Worm (Caenorhabditis elegans) whole organism, young adult: ENCODE data around the gene Y43F8B.29.

ENCODE experiments used
- B0019.2 ChIP-seq: fragments of 200-800 bp; sonication (Bioruptor generic); conservative IDR thresholded peaks from 2 replicates; pipeline ENCODE4 v1.3.6; 2022; ENCODE audit warnings: missing genetic modification reagents, missing genetic modification characterization, missing compliant biosample characterization
- F37B4.10 ChIP-seq: fragments of 200-800 bp; sonication (Bioruptor generic); IDR thresholded peaks from 2 replicates; pipeline ENCODE4 v1.3.6; 2022; ENCODE audit warnings: missing genetic modification characterization, missing compliant biosample characterization
- akir-1 ChIP-seq: fragments of 200-800 bp; sonication (Bioruptor generic); optimal IDR thresholded peaks from 2 replicates; lab custom pipeline; 2018; ENCODE audit warnings: mild to moderate bottlenecking, missing genetic modification characterization, moderate library complexity, missing compliant biosample characterization
- cebp-1 ChIP-seq, 2 experiments: fragments of 200-800 bp in 1 of 2; sonication (Bioruptor generic) in 1 of 2; sonication (generic microtip) in 1 of 2; IDR thresholded peaks in 1 of 2; optimal IDR thresholded peaks in 1 of 2; 2 replicates each; pipeline versions ENCODE4 v1.3.6 to Lab custom; 2017 to 2022; ENCODE audit warnings: missing compliant biosample characterization in 2 of 2, missing genetic modification characterization in 2 of 2, mild to moderate bottlenecking in 1 of 2, missing genetic modification reagents in 1 of 2, moderate library complexity in 1 of 2
- cebp-2 ChIP-seq: fragments of 200-800 bp; sonication (Bioruptor generic); IDR thresholded peaks from 2 replicates; pipeline ENCODE4 v1.3.6; 2022; ENCODE audit warnings: missing genetic modification characterization, missing compliant biosample characterization
- ceh-58 ChIP-seq: fragments of 200-800 bp; sonication (Bioruptor generic); IDR thresholded peaks from 2 replicates; pipeline ENCODE4 v1.3.6; 2022; ENCODE audit warnings: missing genetic modification characterization, missing compliant biosample characterization
- chd-7 ChIP-seq: sonication (generic microtip); optimal IDR thresholded peaks from 2 replicates; lab custom pipeline; 2016; ENCODE audit warnings: mild to moderate bottlenecking, missing genetic modification characterization, moderate library complexity, missing compliant biosample characterization
- dox-1 ChIP-seq: fragments of 200-800 bp; sonication (Bioruptor generic); IDR thresholded peaks from 2 replicates; pipeline ENCODE4 v1.3.6; 2022; ENCODE audit warnings: missing genetic modification reagents, missing genetic modification characterization, missing compliant biosample characterization
- egrh-3 ChIP-seq: fragments of 200-800 bp; sonication (Bioruptor generic); IDR thresholded peaks from 2 replicates; pipeline ENCODE4 v1.3.6; 2022; ENCODE audit warnings: missing genetic modification reagents, missing genetic modification characterization, missing compliant biosample characterization
- gei-17 ChIP-seq: fragments of 200-800 bp; sonication (Bioruptor generic); optimal IDR thresholded peaks from 2 replicates; lab custom pipeline; 2018; ENCODE audit warnings: mild to moderate bottlenecking, missing genetic modification characterization, missing compliant biosample characterization
- hmg-1.2 ChIP-seq: fragments of 200-800 bp; sonication (Bioruptor generic); IDR thresholded peaks from 2 replicates; pipeline ENCODE4 v1.3.6; 2022; ENCODE audit warnings: missing genetic modification reagents, missing genetic modification characterization, missing compliant biosample characterization
- let-526 ChIP-seq: fragments of 200-800 bp; sonication (Bioruptor generic); IDR thresholded peaks from 2 replicates; pipeline ENCODE4 v1.3.6; 2022; ENCODE audit warnings: missing genetic modification reagents, missing genetic modification characterization, missing compliant biosample characterization
- lin-35 ChIP-seq, 3 experiments: fragments of 150-350 bp in 2 of 3; sonication (generic microtip) in 1 of 3; optimal IDR thresholded peaks; 2 replicates each; lab custom pipeline; 2014 to 2018; ENCODE audit warnings: missing biosample characterization in 3 of 3, missing genetic modification characterization in 3 of 3, missing genetic modification reagents in 3 of 3
- lin-54 ChIP-seq: fragments of 200-800 bp; sonication (Bioruptor generic); optimal IDR thresholded peaks from 2 replicates; lab custom pipeline; 2018; ENCODE audit warnings: mild to moderate bottlenecking, missing genetic modification characterization, missing compliant biosample characterization
- madf-6 ChIP-seq: fragments of 200-800 bp; sonication (Bioruptor generic); IDR thresholded peaks from 2 replicates; pipeline ENCODE4 v1.3.6; 2022; ENCODE audit warnings: missing genetic modification reagents, missing genetic modification characterization, missing compliant biosample characterization
- madf-8 ChIP-seq: fragments of 200-800 bp; sonication (Bioruptor generic); conservative IDR thresholded peaks from 2 replicates; pipeline ENCODE4 v1.3.6; 2022; ENCODE audit warnings: missing genetic modification reagents, missing genetic modification characterization, missing compliant biosample characterization
- mcd-1 ChIP-seq: fragments of 200-800 bp; sonication (Bioruptor generic); IDR thresholded peaks from 2 replicates; pipeline ENCODE4 v1.3.6; 2022; ENCODE audit warnings: missing genetic modification reagents, missing genetic modification characterization, missing compliant biosample characterization
- mel-28 ChIP-seq: sonication (generic microtip); optimal IDR thresholded peaks from 2 replicates; lab custom pipeline; 2016; ENCODE audit warnings: borderline replicate concordance, mild to moderate bottlenecking, missing genetic modification characterization, missing compliant biosample characterization
- nfya-1 ChIP-seq: sonication (generic microtip); optimal IDR thresholded peaks from 2 replicates; lab custom pipeline; 2017; ENCODE audit warnings: antibody characterized with exemption, missing compliant biosample characterization, missing genetic modification characterization, borderline replicate concordance; ENCODE audit not compliant: insufficient read depth
- nhr-27 ChIP-seq: fragments of 200-800 bp; sonication (Bioruptor generic); optimal IDR thresholded peaks from 2 replicates; lab custom pipeline; 2018; ENCODE audit warnings: mild to moderate bottlenecking, missing genetic modification characterization, moderate library complexity, missing compliant biosample characterization
- nhr-90 ChIP-seq: sonication (generic microtip); optimal IDR thresholded peaks from 2 replicates; lab custom pipeline; 2016; ENCODE audit warnings: missing genotype, mild to moderate bottlenecking, missing genetic modification characterization, missing compliant biosample characterization
- pbrm-1 ChIP-seq: fragments of 200-800 bp; sonication (Bioruptor generic); IDR thresholded peaks from 2 replicates; pipeline ENCODE4 v1.3.6; 2022; ENCODE audit warnings: missing genetic modification reagents, missing genetic modification characterization, missing compliant biosample characterization
- pha-4 ChIP-seq: fragments of 150-350 bp; sonication (generic microtip); optimal IDR thresholded peaks from 2 replicates; lab custom pipeline; 2014; ENCODE audit warnings: missing biosample characterization, missing genetic modification reagents, missing genetic modification characterization
- rec-8 ChIP-seq, 2 experiments: sonication (generic microtip); optimal IDR thresholded peaks; 2 replicates each; lab custom pipeline; 2016; ENCODE audit warnings: mild to moderate bottlenecking in 2 of 2, missing genetic modification characterization in 2 of 2, missing genetic modification reagents in 2 of 2, missing genotype in 2 of 2, missing biosample characterization in 1 of 2, missing compliant biosample characterization in 1 of 2, moderate library complexity in 1 of 2
- rpc-1 ChIP-seq, 2 experiments: fragments of 150-350 bp in 1 of 2; sonication (generic microtip) in 1 of 2; optimal IDR thresholded peaks; 2 replicates each; lab custom pipeline; 2014 to 2018; ENCODE audit warnings: missing biosample characterization in 1 of 2, missing genetic modification characterization in 1 of 2, missing genetic modification reagents in 1 of 2, missing genotype in 1 of 2
- snpc-1.1 ChIP-seq: sonication (generic microtip); optimal IDR thresholded peaks from 2 replicates; lab custom pipeline; 2017; ENCODE audit warnings: missing genetic modification characterization, mild to moderate bottlenecking, missing compliant biosample characterization, antibody characterized with exemption, moderate library complexity, missing genotype, missing genetic modification reagents; ENCODE audit not compliant: insufficient read depth
- snpc-1.3 ChIP-seq: sonication (generic microtip); optimal IDR thresholded peaks from 2 replicates; lab custom pipeline; 2017; ENCODE audit warnings: missing genetic modification characterization, mild to moderate bottlenecking, missing compliant biosample characterization, antibody characterized with exemption, moderate library complexity, missing genotype, missing genetic modification reagents; ENCODE audit not compliant: insufficient read depth
- snpc-3.4 ChIP-seq: sonication (generic microtip); optimal IDR thresholded peaks from 2 replicates; lab custom pipeline; 2017; ENCODE audit warnings: missing genetic modification characterization, mild to moderate bottlenecking, missing compliant biosample characterization, antibody characterized with exemption, moderate library complexity, missing genotype, missing genetic modification reagents
- somi-1 ChIP-seq: fragments of 200-800 bp; sonication (Bioruptor generic); optimal IDR thresholded peaks from 2 replicates; lab custom pipeline; 2018; ENCODE audit warnings: mild to moderate bottlenecking, missing genetic modification characterization, missing compliant biosample characterization
- unc-130 ChIP-seq: sonication (generic microtip); optimal IDR thresholded peaks from 2 replicates; lab custom pipeline; 2016; ENCODE audit warnings: missing genetic modification reagents, missing genetic modification characterization, missing compliant biosample characterization
- xnd-1 ChIP-seq: sonication (generic microtip); optimal IDR thresholded peaks from 2 replicates; lab custom pipeline; 2016; ENCODE audit warnings: missing genotype, missing genetic modification reagents, missing genetic modification characterization, missing compliant biosample characterization
- zfh-2 ChIP-seq: fragments of 200-800 bp; sonication (Bioruptor generic); conservative IDR thresholded peaks from 2 replicates; pipeline ENCODE4 v1.3.6; 2022; ENCODE audit warnings: missing genetic modification reagents, missing genetic modification characterization, missing compliant biosample characterization
- ztf-22 ChIP-seq: fragments of 200-800 bp; sonication (Bioruptor generic); optimal IDR thresholded peaks from 2 replicates; lab custom pipeline; 2018; ENCODE audit warnings: mild to moderate bottlenecking, missing genetic modification characterization, moderate library complexity, missing compliant biosample characterization
- ztf-28 ChIP-seq: fragments of 200-800 bp; sonication (Bioruptor generic); IDR thresholded peaks from 2 replicates; pipeline ENCODE4 v1.3.6; 2022; ENCODE audit warnings: missing genetic modification reagents, missing genetic modification characterization, missing compliant biosample characterization
- ztf-3 ChIP-seq: fragments of 200-800 bp; sonication (Bioruptor generic); optimal IDR thresholded peaks from 2 replicates; lab custom pipeline; 2018; ENCODE audit warnings: mild to moderate bottlenecking, missing genetic modification characterization, missing compliant biosample characterization
- ztf-6 ChIP-seq: fragments of 200-800 bp; sonication (Bioruptor generic); IDR thresholded peaks from 2 replicates; pipeline ENCODE4 v1.3.6; 2022; ENCODE audit warnings: missing genetic modification reagents, missing genetic modification characterization, missing compliant biosample characterization

Gene Y43F8B.29

DNA sequence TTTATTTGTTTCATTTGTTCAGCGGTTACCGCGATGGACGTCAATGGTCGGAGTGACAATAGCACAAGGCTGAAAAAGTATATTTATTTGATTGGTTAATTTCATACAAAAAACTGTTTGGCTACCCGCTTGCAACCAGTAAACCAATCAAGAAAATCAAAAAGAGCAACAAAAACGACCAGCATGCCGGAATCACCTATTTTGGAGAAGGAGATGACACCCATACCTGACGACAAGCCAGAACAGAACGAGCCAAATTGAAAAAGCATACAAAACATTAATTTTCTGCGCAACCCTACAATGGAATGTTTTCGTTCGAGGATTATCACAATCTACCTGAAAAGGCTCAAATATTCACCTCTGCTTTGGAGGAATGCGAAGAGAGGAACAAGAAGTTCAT, 941 bp upstream of the Y43F8B.29 start, which contains the start of gene Y43F8B.7:
Y43F8B.7 (plus strand) TSS at position 301 of the 400 bp plus-strand sequence.
- TF ChIP-seq unc-130 (GFP tag; lab: Kevin White, UChicago): no peak
- TF ChIP-seq madf-6 (GFP tag; lab: Robert Waterston, UW): no peak
- TF ChIP-seq lin-35 (GFP tag; optimal IDR thresholded peaks at IDR 0.05; lab: Kevin White, UChicago): no peak
- no peak for TF ChIP-seq egrh-3
- no peak for TF ChIP-seq ceh-58 (GFP tag; lab: Robert Waterston, UW)
- no peak for TF ChIP-seq nfya-1 (tag; lab: Kevin White, UChicago)
- TF ChIP-seq nhr-90 (tag; lab: Kevin White, UChicago): no peak
- TF ChIP-seq pha-4 (tag; lab: Kevin White, UChicago): no peak
- TF ChIP-seq snpc-1.3 (tag; lab: Kevin White, UChicago): no peak
- no peak for TF ChIP-seq cebp-2
- no peak for TF ChIP-seq F37B4.10 (GFP tag; lab: Robert Waterston, UW)
- no peak for TF ChIP-seq ztf-3 (GFP tag; lab: Kevin White, UChicago)
- TF ChIP-seq mel-28 (tag; lab: Kevin White, UChicago): no peak
- no peak for TF ChIP-seq B0019.2 (GFP tag; lab: Robert Waterston, UW)
- TF ChIP-seq snpc-3.4 (tag; lab: Kevin White, UChicago): no peak
- TF ChIP-seq rec-8 (tag; optimal IDR thresholded peaks at IDR 0.05; lab: Kevin White, UChicago): no peak
- TF ChIP-seq ztf-22 (GFP tag; lab: Kevin White, UChicago): no peak
- TF ChIP-seq lin-54 (GFP tag; lab: Kevin White, UChicago): no peak
- TF ChIP-seq dox-1 (GFP tag; lab: Robert Waterston, UW): no peak
- TF ChIP-seq nhr-27 (tag; lab: Kevin White, UChicago): no peak

- no peak for TF ChIP-seq gei-17 (GFP tag; lab: Kevin White, UChicago)
- TF ChIP-seq somi-1 (GFP tag; lab: Kevin White, UChicago): no peak
- no peak for TF ChIP-seq let-526 (GFP tag; lab: Robert Waterston, UW)
- no peak for TF ChIP-seq ztf-6 (GFP tag; lab: Robert Waterston, UW)
- no peak for TF ChIP-seq snpc-1.3 (tag; lab: Kevin White, UChicago)
- TF ChIP-seq zfh-2 (GFP tag; lab: Robert Waterston, UW): peak; percentile 83
- no peak for TF ChIP-seq ceh-58 (GFP tag; lab: Robert Waterston, UW)
- TF ChIP-seq rpc-1 (optimal IDR thresholded peaks at IDR 0.05; lab: Kevin White, UChicago): no peak
- peak; percentile 22 for TF ChIP-seq rpc-1 (tag; optimal IDR thresholded peaks at IDR 0.05; lab: Kevin White, UChicago)
- TF ChIP-seq akir-1: no peak
- TF ChIP-seq cebp-1 (GFP tag; IDR thresholded peaks at IDR 0.05; lab: Robert Waterston, UW): no peak
- TF ChIP-seq cebp-1 (tag; optimal IDR thresholded peaks at IDR 0.05; lab: Kevin White, UChicago): no peak
- TF ChIP-seq dox-1 (GFP tag; lab: Robert Waterston, UW): no peak
- no peak for TF ChIP-seq snpc-1.1
- 0 out of 2 replicates have a peak, but pooled peaks have one; percentile 11 for TF ChIP-seq mcd-1
- TF ChIP-seq ztf-28 (GFP tag; lab: Robert Waterston, UW): 0 out of 2 replicates have a peak, but pooled peaks have one; percentile 36
- no peak for TF ChIP-seq hmg-1.2 (GFP tag; lab: Robert Waterston, UW)
- TF ChIP-seq chd-7 (tag; lab: Kevin White, UChicago): no peak
- peak; percentile 72; the same call in 1 of the 2 replicates for TF ChIP-seq egrh-3
- no peak for TF ChIP-seq xnd-1 (tag; lab: Kevin White, UChicago)
- no peak for TF ChIP-seq nfya-1 (tag; lab: Kevin White, UChicago)
- no peak for TF ChIP-seq madf-8 (GFP tag; lab: Robert Waterston, UW)
- no peak for TF ChIP-seq pbrm-1
- TF ChIP-seq, all 124 proteins: peak for 5
Measured at ce11 chrV:19495145-19495544, 3.7 kb downstream of the Y43F8B.29 start.
